Worm (Caenorhabditis elegans) whole organism, L4 larva: ENCODE data around the gene mec-18.
A peak's percentile ranks its signal among the peaks of the same experiment; 100 is the strongest.

Experiments
- T26A8.4 ChIP-seq: fragments of 200-800 bp; sonication (Bioruptor generic); IDR thresholded peaks from 2 replicates; pipeline ENCODE4 v1.3.6; 2022; ENCODE audit warnings: missing genetic modification characterization, missing compliant biosample characterization
- ama-1 ChIP-seq: fragments of 150-350 bp; optimal IDR thresholded peaks from 2 replicates; lab custom pipeline; 2014; ENCODE audit warnings: inconsistent platforms, mixed read lengths
- ceh-82 ChIP-seq: sonication (generic microtip); optimal IDR thresholded peaks from 2 replicates; lab custom pipeline; 2017; ENCODE audit warnings: missing biosample characterization, missing genetic modification characterization
- fos-1 ChIP-seq: fragments of 150-350 bp; optimal IDR thresholded peaks from 2 replicates; lab custom pipeline; 2014; ENCODE audit warnings: missing biosample characterization, missing genetic modification characterization
- hlh-30 ChIP-seq: sonication (generic microtip); optimal IDR thresholded peaks from 2 replicates; lab custom pipeline; 2017; ENCODE audit warnings: antibody characterized with exemption, mild to moderate bottlenecking, missing genetic modification characterization, missing compliant biosample characterization; ENCODE audit not compliant: insufficient read depth
- nhr-10 ChIP-seq: fragments of 150-350 bp; optimal IDR thresholded peaks from 2 replicates; lab custom pipeline; 2014; ENCODE audit warnings: missing biosample characterization, missing genetic modification characterization
- snpc-4 ChIP-seq: fragments of 150-350 bp; optimal IDR thresholded peaks from 2 replicates; lab custom pipeline; 2014; ENCODE audit warnings: missing biosample characterization, missing genetic modification characterization
- unc-39 ChIP-seq: sonication (generic microtip); optimal IDR thresholded peaks from 2 replicates; lab custom pipeline; 2017; ENCODE audit warnings: missing biosample characterization, missing genetic modification characterization

- TF ChIP-seq unc-39 (tag; lab: Kevin White, UChicago) (no peak), hlh-30 (tag; lab: Kevin White, UChicago) (peak; percentile 14), nhr-10 (tag; lab: Kevin White, UChicago) (no peak), fos-1 (tag; lab: Kevin White, UChicago) (no peak), ceh-82 (no peak), snpc-4 (tag; lab: Kevin White, UChicago) (no peak), T26A8.4 (no peak), ama-1 (lab: Kevin White, UChicago) (no peak)
Measured at ce11 chrX:4285669-4286174, 11.7 kb upstream of the mec-18 start, which contains the start of gene cka-2.
